Fruit fly (Drosophila melanogaster) whole organism, wandering third instar larva: ENCODE data around the gene Eh.

Experiments
- Abd-B ChIP-seq: fragments of >200 bp; optimal IDR thresholded peaks from 2 replicates; lab custom pipeline; 2017; ENCODE audit warnings: missing biosample characterization, missing genetic modification characterization
- CG32264 ChIP-seq: fragments of 200-800 bp; sonication (Bioruptor generic); optimal IDR thresholded peaks from 2 replicates; lab custom pipeline; 2016; ENCODE audit warnings: missing biosample characterization, missing genetic modification characterization
- CG9705 ChIP-seq: fragments of 200-800 bp; sonication (Bioruptor generic); optimal IDR thresholded peaks from 2 replicates; lab custom pipeline; 2018; ENCODE audit warnings: missing biosample characterization, mild to moderate bottlenecking, missing genetic modification characterization
- CrebA ChIP-seq: fragments of 200-800 bp; sonication (Bioruptor generic); optimal IDR thresholded peaks from 2 replicates; lab custom pipeline; 2016; ENCODE audit warnings: missing biosample characterization, mild to moderate bottlenecking, missing genetic modification characterization, borderline replicate concordance
- Dfd ChIP-seq: fragments of >200 bp; optimal IDR thresholded peaks from 2 replicates; lab custom pipeline; 2017; ENCODE audit warnings: missing biosample characterization, missing genetic modification characterization
- Dif ChIP-seq: fragments of 200-275, 200-300 bp; sonication (Bioruptor generic); optimal IDR thresholded peaks from 2 replicates; lab custom pipeline; 2018; ENCODE audit warnings: missing biosample characterization, missing genetic modification characterization; ENCODE audit not compliant: partially characterized antibody
- GATAd ChIP-seq: sonication (Bioruptor generic); optimal IDR thresholded peaks from 2 replicates; lab custom pipeline; 2016; ENCODE audit warnings: missing biosample characterization, missing genetic modification characterization
- HLH106 ChIP-seq: fragments of 200-800 bp; optimal IDR thresholded peaks from 3 replicates; lab custom pipeline; 2019; ENCODE audit warnings: missing biosample characterization, mild to moderate bottlenecking, missing genetic modification characterization, moderate library complexity
- Hnf4 ChIP-seq: fragments of 200-800 bp; sonication (Bioruptor generic); optimal IDR thresholded peaks from 2 replicates; lab custom pipeline; 2016; ENCODE audit warnings: missing biosample characterization, mild to moderate bottlenecking, missing genetic modification characterization
- Hr78 ChIP-seq: fragments of >200 bp; optimal IDR thresholded peaks from 2 replicates; lab custom pipeline; 2017; ENCODE audit warnings: missing biosample characterization, missing genetic modification characterization
- Hr83 ChIP-seq: fragments of 200-300 bp; sonication (Bioruptor generic); optimal IDR thresholded peaks from 2 replicates; lab custom pipeline; 2016; ENCODE audit warnings: missing biosample characterization, mild to moderate bottlenecking, missing genetic modification characterization, moderate library complexity; ENCODE audit not compliant: poor library complexity, severe bottlenecking
- Jra ChIP-seq: sonication (Bioruptor generic); optimal IDR thresholded peaks from 2 replicates; lab custom pipeline; 2016; ENCODE audit warnings: missing biosample characterization, missing genetic modification characterization
- Mio ChIP-seq: sonication (Bioruptor generic); optimal IDR thresholded peaks from 2 replicates; lab custom pipeline; 2016; ENCODE audit warnings: missing biosample characterization, missing genetic modification characterization
- N ChIP-seq: fragments of >200 bp; optimal IDR thresholded peaks from 2 replicates; lab custom pipeline; 2018; ENCODE audit warnings: missing biosample characterization, missing external identifiers, missing genetic modification characterization
- OdsH ChIP-seq: fragments of 200-800 bp; sonication (Bioruptor generic); optimal IDR thresholded peaks from 2 replicates; lab custom pipeline; 2016; ENCODE audit warnings: missing biosample characterization, mild to moderate bottlenecking, missing genetic modification characterization
- Rel ChIP-seq, 2 experiments: fragments of 200-800 bp; sonication (Bioruptor generic) in 1 of 2; optimal IDR thresholded peaks; 2 replicates in 1 of 2; 3 replicates in 1 of 2; lab custom pipeline; 2016 to 2019; ENCODE audit warnings: mild to moderate bottlenecking in 2 of 2, missing biosample characterization in 2 of 2, missing genetic modification characterization in 2 of 2, moderate library complexity in 1 of 2
- Sp1 ChIP-seq: fragments of 200-800 bp; sonication (Bioruptor generic); optimal IDR thresholded peaks from 3 replicates; lab custom pipeline; 2019; ENCODE audit warnings: missing biosample characterization, mild to moderate bottlenecking, missing genetic modification characterization, moderate library complexity
- Vsx2 ChIP-seq: fragments of 200-300, 225-300 bp; sonication (Bioruptor generic); optimal IDR thresholded peaks from 2 replicates; lab custom pipeline; 2018; ENCODE audit warnings: missing biosample characterization, missing genetic modification characterization; ENCODE audit not compliant: partially characterized antibody
- br ChIP-seq: fragments of 200-800 bp; sonication (Bioruptor generic); optimal IDR thresholded peaks from 2 replicates; lab custom pipeline; 2016; ENCODE audit warnings: missing biosample characterization, missing genetic modification characterization
- brk ChIP-seq: fragments of 200-800 bp; sonication (Bioruptor generic); optimal IDR thresholded peaks from 2 replicates; lab custom pipeline; 2016; ENCODE audit warnings: missing biosample characterization, mild to moderate bottlenecking, missing genetic modification characterization
- dl ChIP-seq, 2 experiments: fragments of 175-275, 200-275 bp in 1 of 2; fragments of 200-275 bp in 1 of 2; sonication (Bioruptor generic); optimal IDR thresholded peaks; lab custom pipeline; 2018; ENCODE audit warnings: mild to moderate bottlenecking in 2 of 2, missing biosample characterization in 2 of 2, missing genetic modification characterization in 2 of 2, moderate library complexity in 2 of 2; ENCODE audit not compliant: partially characterized antibody in 2 of 2, insufficient read depth in 1 of 2
- dmrt93B ChIP-seq: fragments of 200-800 bp; sonication (Bioruptor generic); optimal IDR thresholded peaks from 2 replicates; lab custom pipeline; 2018; ENCODE audit warnings: missing biosample characterization, mild to moderate bottlenecking, missing genetic modification characterization
- dsf ChIP-seq: sonication (Bioruptor generic); optimal IDR thresholded peaks from 2 replicates; lab custom pipeline; 2016; ENCODE audit warnings: missing biosample characterization, missing genetic modification characterization, borderline replicate concordance
- ey ChIP-seq: fragments of 200-800 bp; sonication (Bioruptor generic); optimal IDR thresholded peaks from 2 replicates; lab custom pipeline; 2016; ENCODE audit warnings: missing biosample characterization, missing genetic modification characterization
- foxo ChIP-seq, 2 experiments: fragments of 200-800 bp; sonication (Bioruptor generic); optimal IDR thresholded peaks; 2 replicates in 1 of 2; 3 replicates in 1 of 2; lab custom pipeline; 2016 to 2017; ENCODE audit warnings: missing biosample characterization in 2 of 2, missing genetic modification characterization in 2 of 2
- fru ChIP-seq: fragments of 200-800 bp; sonication (Bioruptor generic); optimal IDR thresholded peaks from 3 replicates; lab custom pipeline; 2016; ENCODE audit warnings: missing biosample characterization, mild to moderate bottlenecking, missing genetic modification characterization
- h ChIP-seq: fragments of 200-800 bp; sonication (Bioruptor generic); optimal IDR thresholded peaks from 3 replicates; lab custom pipeline; 2016; ENCODE audit warnings: missing biosample characterization, mild to moderate bottlenecking, missing genetic modification characterization
- jim ChIP-seq: fragments of 175-275, 200-325 bp; sonication (Bioruptor generic); optimal IDR thresholded peaks from 2 replicates; lab custom pipeline; 2016; ENCODE audit warnings: missing biosample characterization, mild to moderate bottlenecking, missing genetic modification characterization
- pan ChIP-seq: fragments of >200 bp; optimal IDR thresholded peaks from 2 replicates; lab custom pipeline; 2017
- psq ChIP-seq: fragments of 200-800 bp; sonication (Bioruptor generic); optimal IDR thresholded peaks from 3 replicates; lab custom pipeline; 2017; ENCODE audit warnings: missing biosample characterization, mild to moderate bottlenecking, missing genetic modification characterization, moderate library complexity
- rgr ChIP-seq: fragments of 200-800 bp; sonication (Bioruptor generic); optimal IDR thresholded peaks from 3 replicates; lab custom pipeline; 2016; ENCODE audit warnings: missing biosample characterization, mild to moderate bottlenecking, missing genetic modification characterization
- sage ChIP-seq: fragments of 200-800 bp; sonication (Bioruptor generic); optimal IDR thresholded peaks from 2 replicates; lab custom pipeline; 2016; ENCODE audit warnings: missing biosample characterization, mild to moderate bottlenecking, missing genetic modification characterization
- sv ChIP-seq: fragments of 200-800 bp; sonication (Bioruptor generic); optimal IDR thresholded peaks from 3 replicates; lab custom pipeline; 2016; ENCODE audit warnings: missing biosample characterization, missing genetic modification characterization
- tai ChIP-seq: sonication (Bioruptor generic); optimal IDR thresholded peaks from 2 replicates; lab custom pipeline; 2016; ENCODE audit warnings: missing biosample characterization, missing genetic modification characterization
- woc ChIP-seq: sonication (Bioruptor generic); optimal IDR thresholded peaks from 2 replicates; lab custom pipeline; 2016; ENCODE audit warnings: missing biosample characterization, mild to moderate bottlenecking, missing genetic modification characterization

The Eh gene

dm6 chr3R:17401289-17401752 is 47.3 kb downstream of the Eh start:
- TF ChIP-seq woc (GFP tag; lab: Kevin White, UChicago) (peak; percentile 35), fru (GFP tag; lab: Kevin White, UChicago) (peak; percentile 45), foxo (GFP tag; optimal IDR thresholded peaks at IDR 0.05; lab: Kevin White, UChicago) (peak in 1 of 2 experiments; percentile 45), tai (GFP tag; lab: Kevin White, UChicago) (peak; percentile 77), ey (peak; percentile 21), dsf (GFP tag; lab: Kevin White, UChicago) (peak; percentile 12), rgr (GFP tag; lab: Kevin White, UChicago) (peak; percentile 35), brk (GFP tag; lab: Kevin White, UChicago) (peak; percentile 45), Sp1 (no peak), Dfd (GFP tag; lab: Kevin White, UChicago) (no peak), sv (GFP tag; lab: Kevin White, UChicago) (peak; percentile 35), Hnf4 (GFP tag; lab: Kevin White, UChicago) (peak; percentile 34), h (peak; percentile 32), Abd-B (GFP tag; lab: Kevin White, UChicago) (no peak), N (peak; percentile 89), Rel (GFP tag; optimal IDR thresholded peaks at IDR 0.05; lab: Kevin White, UChicago) (no peak), Rel (tag; optimal IDR thresholded peaks at IDR 0.05; lab: Kevin White, UChicago) (peak; percentile 29), Vsx2 (GFP tag; lab: Kevin White, UChicago) (no peak), HLH106 (tag; lab: Kevin White, UChicago) (peak; percentile 24)

- TF ChIP-seq OdsH (GFP tag; lab: Kevin White, UChicago) (peak; percentile 56), CrebA (GFP tag; lab: Kevin White, UChicago) (no peak), psq (no peak), Hr78 (GFP tag; lab: Kevin White, UChicago) (no peak), jim (no peak), br (GFP tag; lab: Kevin White, UChicago) (peak; percentile 54), Sp1 (peak; percentile 58), pan (lab: Kevin White, UChicago) (no peak), Dfd (GFP tag; lab: Kevin White, UChicago) (no peak), woc (GFP tag; lab: Kevin White, UChicago) (peak; percentile 32), N (no peak), h (peak; percentile 76), sv (GFP tag; lab: Kevin White, UChicago) (no peak), Dif (GFP tag; lab: Kevin White, UChicago) (no peak), Jra (GFP tag; lab: Kevin White, UChicago) (no peak), GATAd (no peak), HLH106 (tag; lab: Kevin White, UChicago) (peak; percentile 71), rgr (GFP tag; lab: Kevin White, UChicago) (peak; percentile 42), Rel (GFP tag; optimal IDR thresholded peaks at IDR 0.05; lab: Kevin White, UChicago) (no peak), Rel (tag; optimal IDR thresholded peaks at IDR 0.05; lab: Kevin White, UChicago) (no peak), Abd-B (GFP tag; lab: Kevin White, UChicago) (no peak), fru (GFP tag; lab: Kevin White, UChicago) (peak; percentile 63), Hr83 (no peak), dmrt93B (GFP tag; lab: Kevin White, UChicago) (peak; percentile 29), foxo (GFP tag; optimal IDR thresholded peaks at IDR 0.05; lab: Kevin White, UChicago) (peak in 1 of 2 experiments; percentile 73), dl (GFP tag; optimal IDR thresholded peaks at IDR 0.05; lab: Kevin White, UChicago; ENCODE audit: insufficient read depth in 1 of 2, partially characterized antibody in 2 of 2) (no peak), Mio (GFP tag; lab: Kevin White, UChicago) (no peak), ey (peak; percentile 46), CG32264 (GFP tag; lab: Kevin White, UChicago) (peak; percentile 43), CG9705 (GFP tag; lab: Kevin White, UChicago) (peak; percentile 43), Vsx2 (GFP tag; lab: Kevin White, UChicago) (no peak), Hnf4 (GFP tag; lab: Kevin White, UChicago) (peak; percentile 29)
- TF ChIP-seq, all 38 proteins: peak for 14
These were observed 48.0 kb downstream of the Eh start for dm6 chr3R:17400675-17401118.

dm6 chr3R:17400102-17400501 is 48.6 kb downstream of the Eh start:
- TF ChIP-seq Abd-B (GFP tag; lab: Kevin White, UChicago) (no peak), GATAd (no peak), sage (GFP tag; lab: Kevin White, UChicago) (no peak), Vsx2 (GFP tag; lab: Kevin White, UChicago) (no peak), Dif (GFP tag; lab: Kevin White, UChicago) (no peak)
